Worm (Caenorhabditis elegans): ENCODE measurements around the gene srh-212.

DNA sequence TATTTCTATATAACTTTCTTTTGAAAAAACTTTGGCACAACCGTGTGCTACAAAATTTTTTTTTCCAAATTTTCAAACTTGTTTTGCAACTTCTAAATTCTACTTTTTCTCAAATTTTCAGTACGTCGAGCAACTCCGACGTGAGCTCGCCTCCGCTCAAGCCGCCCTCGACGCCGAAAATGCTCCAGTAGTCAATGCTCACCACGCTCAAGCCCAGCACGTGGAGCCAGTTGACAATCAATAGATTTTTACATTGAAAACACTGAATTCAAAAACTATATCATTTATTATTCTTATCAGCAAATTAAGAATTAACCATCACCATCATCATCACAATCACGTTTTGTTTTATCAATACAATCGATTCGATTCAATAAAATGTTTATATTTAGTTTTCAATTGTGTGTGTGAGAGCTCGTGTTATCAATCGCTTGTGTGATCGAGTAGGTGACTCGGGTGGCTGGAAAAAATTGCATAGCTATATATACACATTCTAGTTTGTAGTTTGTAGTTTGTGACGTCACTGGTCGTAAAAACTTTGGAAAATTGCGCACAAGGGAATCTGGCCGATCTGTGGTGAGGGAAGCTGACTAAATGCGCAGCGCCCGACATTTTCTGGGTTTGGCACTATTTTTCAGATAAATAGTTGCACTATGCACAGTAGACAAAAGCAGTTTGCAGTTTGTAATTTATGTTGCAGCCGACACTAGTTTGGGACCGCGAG lies 37.5 kb upstream of the srh-212 start:
- TF ChIP-seq ama-1 (optimal IDR thresholded peaks at IDR 0.05) (no peak), nhr-77 (tag; optimal IDR thresholded peaks at IDR 0.05) (no peak), fkh-10 (GFP tag; optimal IDR thresholded peaks at IDR 0.05) (no peak)
